Worm (Caenorhabditis elegans) whole organism, late embryonic: ENCODE data around the gene M02D8.6.

Experiments
- C08G9.2 ChIP-seq: sonication (generic microtip); optimal IDR thresholded peaks from 2 replicates; lab custom pipeline; 2016; ENCODE audit warnings: mild to moderate bottlenecking, missing genetic modification characterization, moderate library complexity, missing compliant biosample characterization
- ceh-22 ChIP-seq: sonication (generic microtip); optimal IDR thresholded peaks from 2 replicates; lab custom pipeline; 2017; ENCODE audit warnings: missing biosample characterization, missing genetic modification characterization
- ceh-24 ChIP-seq: sonication (generic microtip); optimal IDR thresholded peaks from 2 replicates; lab custom pipeline; 2016; ENCODE audit warnings: mild to moderate bottlenecking, missing genetic modification characterization, missing compliant biosample characterization
- mec-3 ChIP-seq: sonication (generic microtip); optimal IDR thresholded peaks from 2 replicates; lab custom pipeline; 2016; ENCODE audit warnings: borderline replicate concordance, missing genetic modification characterization, missing compliant biosample characterization
- nhr-11 ChIP-seq: fragments of 150-350 bp; optimal IDR thresholded peaks from 2 replicates; lab custom pipeline; 2014; ENCODE audit warnings: missing biosample characterization, missing genetic modification characterization
- sox-2 ChIP-seq: fragments of 200-800 bp; sonication (Bioruptor generic); IDR thresholded peaks from 2 replicates; pipeline ENCODE4 v1.3.6; 2022; ENCODE audit warnings: missing genetic modification reagents, missing genetic modification characterization, missing compliant biosample characterization

DNA sequence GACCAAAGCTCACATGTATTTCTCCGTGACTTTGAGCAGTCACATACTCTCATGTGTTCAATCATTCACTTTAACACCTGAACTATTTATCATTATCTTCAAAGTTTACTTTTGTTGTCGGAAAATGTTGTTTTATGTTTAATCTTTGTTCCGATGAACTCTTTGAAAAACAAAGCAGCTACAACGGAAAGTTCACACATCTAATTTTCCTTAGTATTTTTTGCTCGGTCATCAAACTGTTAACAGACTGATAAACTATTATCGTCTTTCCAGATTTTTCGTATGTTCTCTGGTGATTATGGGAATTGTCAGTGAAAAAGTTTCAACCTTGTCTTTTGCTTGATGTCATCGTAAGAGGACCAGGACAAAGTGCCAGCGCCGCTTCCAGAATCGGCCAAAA is 24.3 kb upstream of the M02D8.6 start:
- no peak for TF ChIP-seq sox-2
- TF ChIP-seq nhr-11, result no peak
- TF ChIP-seq ceh-22 (tag; lab: Kevin White, UChicago), result no peak
- no peak for TF ChIP-seq mec-3
- no peak for TF ChIP-seq C08G9.2 (tag; lab: Kevin White, UChicago)
- TF ChIP-seq ceh-24 (tag; lab: Kevin White, UChicago), result no peak
